Fruit fly (Drosophila melanogaster): ENCODE measurements around the gene mnb.

- no peak for TF ChIP-seq GATAd (GFP tag; optimal IDR thresholded peaks at IDR 0.05)
- TF ChIP-seq lola (GFP tag; optimal IDR thresholded peaks at IDR 0.05): no peak
- TF ChIP-seq OdsH (GFP tag; optimal IDR thresholded peaks at IDR 0.05): no peak
- no peak for TF ChIP-seq usp (GFP tag; optimal IDR thresholded peaks at IDR 0.05)
- no peak for TF ChIP-seq pan (optimal IDR thresholded peaks at IDR 0.05)
- TF ChIP-seq h (GFP tag; optimal IDR thresholded peaks at IDR 0.05): no peak
- no peak for TF ChIP-seq Abd-B (GFP tag; optimal IDR thresholded peaks at IDR 0.05)
- TF ChIP-seq psq (GFP tag; optimal IDR thresholded peaks at IDR 0.05): no peak
- TF ChIP-seq ey (GFP tag; optimal IDR thresholded peaks at IDR 0.05): no peak
- TF ChIP-seq foxo (GFP tag; optimal IDR thresholded peaks at IDR 0.05): no peak
These were observed 67.3 kb downstream of the mnb start, which contains the start of gene CG12986 for dm6 chrX:17819635-17820139.
